Fruit fly (Drosophila melanogaster): ENCODE data around the gene Sec13.
A peak's percentile ranks its signal among the peaks of the same experiment; 100 is the strongest.

Sec13 gene

DNA sequence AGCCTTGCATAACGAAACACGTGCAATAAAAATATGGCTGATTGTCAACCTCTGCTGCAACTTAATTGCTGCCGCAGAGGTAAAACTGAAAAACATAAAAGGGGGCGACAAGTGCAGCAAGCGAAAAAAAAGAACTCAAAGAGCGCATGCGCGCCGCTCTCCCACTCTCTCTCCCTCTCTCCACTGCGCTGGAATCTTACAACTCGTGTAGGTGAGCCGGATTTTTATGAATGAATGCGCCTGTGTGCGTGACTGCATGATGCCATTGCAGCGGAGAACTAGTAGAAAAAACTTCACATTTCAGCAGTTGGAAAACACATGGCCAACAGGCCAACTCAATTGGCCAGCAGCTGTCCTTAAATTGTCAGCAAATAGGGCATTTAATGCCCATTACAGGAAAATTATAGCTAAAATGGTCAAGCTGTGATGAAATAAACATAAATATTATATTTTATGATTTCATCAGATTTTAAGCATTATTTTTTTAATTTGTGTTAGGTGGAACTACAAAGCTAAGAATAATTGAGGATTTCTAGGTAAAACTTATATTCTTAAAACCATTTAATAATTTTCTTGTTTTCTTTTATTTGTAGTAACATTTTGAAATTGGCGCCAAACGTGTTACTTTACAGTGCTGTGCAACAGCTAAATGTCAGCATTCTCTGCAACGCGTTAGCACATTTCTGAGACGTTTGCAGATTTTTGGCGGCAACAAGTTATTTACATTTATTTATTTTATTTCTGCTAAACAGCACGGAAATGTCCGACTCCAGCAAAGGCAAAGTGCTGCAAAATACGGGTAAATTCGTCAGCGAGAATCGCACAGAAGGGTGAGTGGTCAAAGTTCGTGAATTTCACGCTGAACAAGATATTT lies 8.4 kb upstream of the Sec13 start, which contains the start of gene PolE1:
Gene PolE1, plus strand, starts transcription at position 697 of the 874 bp plus-strand sequence.
- TF ChIP-seq noc (tag; optimal IDR thresholded peaks at IDR 0.05) = no peak

DNA sequence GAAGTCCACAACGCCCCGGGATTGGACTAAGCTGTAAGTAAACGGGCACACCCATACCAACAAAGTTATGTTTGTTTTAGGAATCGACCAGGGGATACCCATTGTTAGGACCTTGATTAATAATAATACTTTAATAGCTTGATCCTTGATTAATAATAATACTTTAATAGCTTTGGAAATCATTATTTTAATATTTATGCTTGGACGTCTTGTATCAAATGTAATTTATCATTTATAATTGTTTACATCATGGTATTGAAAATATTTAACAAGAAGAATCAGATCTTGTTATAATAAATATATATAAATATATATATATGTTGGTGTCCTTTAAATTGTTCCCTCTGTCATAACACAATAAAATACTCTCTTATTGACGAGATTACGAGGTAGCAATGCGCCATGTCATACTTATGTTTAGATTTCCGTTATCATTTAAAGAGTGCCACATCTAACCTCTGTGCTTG lies 875 bp downstream of the Sec13 start:
- TF ChIP-seq noc (tag; optimal IDR thresholded peaks at IDR 0.05) = peak; percentile 28

DNA sequence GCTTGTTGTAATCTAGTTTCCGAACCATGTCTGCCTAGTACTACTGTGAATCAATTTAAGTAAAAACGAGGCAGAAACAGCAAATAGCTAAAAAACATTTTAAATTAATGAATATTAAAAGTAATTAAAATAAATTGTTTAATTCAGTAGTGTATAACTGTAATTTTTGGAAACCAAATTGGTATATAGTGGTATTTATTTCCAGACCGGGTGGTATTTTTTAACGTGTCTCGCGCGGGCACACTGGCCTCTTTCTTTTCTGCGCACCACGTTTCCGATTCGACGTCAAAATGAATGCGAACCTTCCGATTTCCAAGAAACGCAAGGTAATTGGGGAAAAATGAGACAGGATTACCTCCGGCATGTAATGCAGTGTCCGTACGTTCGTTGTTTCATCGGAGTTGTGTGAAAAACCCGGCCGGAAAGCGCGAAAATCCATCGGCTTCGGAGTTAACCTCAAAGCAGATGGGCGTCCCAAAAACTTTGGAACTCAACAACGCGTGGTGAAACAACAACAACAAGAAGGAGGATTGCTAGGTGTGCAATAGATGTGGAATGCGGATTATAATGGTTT lies 2.6 kb downstream of the Sec13 start, which contains the start of gene RpS3:
Gene RpS3, plus strand, starts transcription at position 248 of the 574 bp plus-strand sequence.
- peak; percentile 32 for TF ChIP-seq noc (tag; optimal IDR thresholded peaks at IDR 0.05)

DNA sequence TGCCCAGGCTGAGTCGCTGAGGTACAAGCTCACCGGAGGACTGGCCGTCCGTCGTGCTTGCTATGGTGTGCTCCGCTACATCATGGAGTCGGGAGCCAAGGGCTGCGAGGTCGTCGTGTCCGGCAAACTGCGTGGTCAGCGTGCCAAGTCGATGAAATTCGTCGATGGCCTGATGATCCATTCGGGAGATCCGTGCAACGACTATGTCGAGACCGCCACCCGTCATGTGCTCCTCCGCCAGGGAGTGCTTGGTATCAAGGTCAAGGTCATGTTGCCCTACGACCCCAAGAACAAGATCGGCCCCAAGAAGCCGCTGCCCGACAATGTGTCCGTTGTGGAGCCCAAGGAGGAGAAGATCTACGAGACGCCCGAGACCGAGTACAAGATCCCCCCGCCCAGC lies 3.3 kb downstream of the Sec13 start:
- TF ChIP-seq noc (tag; optimal IDR thresholded peaks at IDR 0.05) = no peak

DNA sequence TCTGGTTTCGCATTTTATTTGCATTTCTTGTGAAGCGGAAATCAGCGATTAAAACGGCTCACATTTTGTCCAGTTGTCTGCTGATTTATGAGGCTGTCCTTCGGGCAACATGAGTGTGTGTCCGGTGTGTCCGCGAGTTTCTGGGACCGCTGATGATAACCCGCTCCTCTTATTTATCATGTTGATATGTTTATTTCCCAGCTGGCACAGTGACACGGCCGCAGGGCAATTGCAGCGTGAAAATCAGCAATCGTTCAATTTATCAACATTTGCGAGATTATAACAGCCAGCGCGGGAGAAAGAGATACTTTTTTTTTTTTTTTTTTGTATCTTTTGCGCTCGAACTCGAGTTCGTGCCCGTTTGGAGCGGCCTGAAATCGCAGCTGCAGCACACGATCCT lies 4.3 kb downstream of the Sec13 start:
- no peak for TF ChIP-seq noc (tag; optimal IDR thresholded peaks at IDR 0.05)

DNA sequence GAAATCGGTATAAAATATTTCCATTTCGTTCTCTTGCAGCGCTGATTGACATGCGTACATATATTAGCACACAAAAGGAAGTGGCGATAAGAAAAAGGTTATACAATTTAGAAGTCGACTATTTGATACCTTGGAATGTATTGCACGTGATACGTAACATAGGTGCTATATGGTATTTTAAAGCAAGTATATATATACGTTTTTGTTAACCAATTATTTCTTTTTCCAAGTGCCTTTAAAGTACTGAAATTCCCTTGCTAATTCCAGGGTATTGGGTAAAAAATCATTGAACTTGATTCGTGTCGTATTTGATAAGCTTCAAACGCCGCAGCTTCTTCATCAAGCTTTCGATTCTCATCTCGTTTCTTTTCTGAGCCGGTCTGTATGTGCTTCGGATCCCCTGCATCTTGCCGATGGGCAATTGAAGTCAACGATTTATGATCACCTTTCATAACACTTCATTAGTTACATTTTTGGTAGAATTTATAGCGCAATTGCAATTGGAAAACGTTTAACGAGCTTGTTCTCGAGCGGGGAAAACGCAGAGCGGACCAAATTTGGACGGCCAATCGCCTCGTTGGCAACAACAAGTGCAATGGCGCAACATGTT lies 7.5 kb downstream of the Sec13 start, which contains the start of gene CG4408:
Gene CG4408, minus strand, starts transcription at position 60 of the 610 bp plus-strand sequence.
- TF ChIP-seq noc (tag; optimal IDR thresholded peaks at IDR 0.05) = peak; percentile 95

DNA sequence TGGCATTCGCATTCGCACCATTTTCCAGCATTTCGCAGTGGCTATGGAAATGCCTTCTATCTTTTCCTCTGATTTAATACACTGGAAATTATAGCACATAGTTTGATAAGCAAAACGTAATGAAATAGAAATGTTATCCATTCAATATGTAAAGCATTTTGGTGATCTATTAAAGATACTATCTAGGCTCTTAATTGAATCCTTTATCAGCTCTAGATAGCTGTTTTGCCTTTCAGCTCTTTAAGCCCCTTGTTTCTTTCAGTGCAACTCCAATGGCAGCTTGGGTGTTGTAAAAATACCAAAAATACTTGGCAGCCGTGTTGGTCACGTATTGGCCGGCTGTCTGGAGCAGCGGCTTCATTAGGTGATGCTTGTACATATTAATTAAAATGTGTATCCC lies 8.9 kb downstream of the Sec13 start:
- no peak for TF ChIP-seq noc (tag; optimal IDR thresholded peaks at IDR 0.05)

DNA sequence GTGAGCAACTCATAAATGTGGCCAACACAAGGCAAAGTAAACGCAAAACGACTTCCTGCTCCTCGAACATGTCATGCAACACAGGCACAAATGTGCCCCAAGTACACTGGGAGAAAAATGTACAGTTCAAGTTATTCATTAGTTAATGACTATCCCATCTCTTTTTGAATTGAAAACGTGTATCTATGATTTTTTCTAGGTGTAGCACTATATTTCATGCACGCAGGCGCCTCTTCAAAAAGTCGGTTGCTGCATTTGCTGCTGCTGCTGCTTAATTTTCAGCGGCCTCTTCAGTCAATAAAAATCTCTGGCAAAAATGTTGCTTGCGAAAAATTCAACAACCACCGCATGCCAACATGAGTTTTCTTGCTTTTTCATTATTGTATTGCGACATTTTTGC lies 11.5 kb downstream of the Sec13 start:
- no peak for TF ChIP-seq noc (tag; optimal IDR thresholded peaks at IDR 0.05)

DNA sequence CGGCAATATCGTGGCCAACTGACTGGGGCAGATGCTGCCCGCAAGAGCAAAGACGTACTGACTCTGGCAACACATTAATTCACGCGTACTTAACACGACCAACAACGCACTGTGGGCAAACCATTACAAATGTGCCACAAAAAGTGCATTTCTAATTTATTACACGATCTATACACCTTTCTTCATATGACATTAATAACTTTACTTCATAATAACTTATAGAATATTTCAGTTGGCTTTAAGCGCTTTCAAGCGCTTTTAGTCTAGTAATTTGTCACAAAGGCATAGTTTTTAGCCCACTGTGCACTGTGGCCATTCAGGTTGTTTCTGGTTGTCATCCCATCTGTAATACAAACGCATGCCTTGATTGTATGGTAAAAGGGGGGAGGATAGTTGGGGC lies 12.2 kb downstream of the Sec13 start:
- TF ChIP-seq noc (tag; optimal IDR thresholded peaks at IDR 0.05) = no peak

DNA sequence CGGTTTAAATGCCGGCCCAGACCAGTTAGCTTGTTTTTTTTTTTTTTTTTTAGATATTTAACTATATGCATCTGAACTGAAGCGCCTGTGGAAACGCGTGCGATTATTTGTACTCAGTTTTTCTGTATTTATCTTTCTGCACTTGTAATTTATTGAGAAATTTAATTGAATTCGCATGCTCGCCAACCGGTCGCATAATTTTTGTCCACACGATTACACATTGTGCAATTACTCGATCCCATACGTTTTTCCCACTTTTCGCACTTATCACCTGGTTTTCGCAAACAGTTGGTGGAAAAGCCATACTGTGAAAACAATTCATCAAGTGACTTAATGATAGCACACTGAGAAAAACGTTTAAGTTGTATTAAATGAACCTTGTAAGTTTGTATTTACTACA lies 16.5 kb downstream of the Sec13 start, which contains the start of gene CG42827:
Gene CG42827, plus strand, starts transcription at position 301 of the 400 bp plus-strand sequence.
- no peak for TF ChIP-seq noc (tag; optimal IDR thresholded peaks at IDR 0.05)

DNA sequence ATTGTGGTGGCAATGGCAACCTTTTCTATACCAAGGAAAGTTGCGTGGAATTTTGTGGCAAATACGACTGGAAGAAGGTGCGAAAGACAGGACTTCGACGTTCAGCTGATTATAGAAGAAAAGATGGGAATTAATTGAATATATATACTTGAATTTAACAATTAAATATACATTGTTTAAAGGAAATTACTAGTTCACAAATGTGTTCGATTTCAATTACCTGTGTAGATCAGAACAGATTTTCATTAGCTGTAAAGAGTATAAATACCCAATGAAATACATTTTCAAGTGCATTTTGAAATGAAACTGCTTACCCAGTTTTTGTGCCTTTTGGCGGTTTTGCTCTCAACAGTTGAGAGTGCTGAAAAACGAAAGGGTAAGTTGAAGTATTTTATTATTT lies 17.3 kb downstream of the Sec13 start, which contains the start of gene CG42828:
Gene CG42828, plus strand, starts transcription at position 301 of the 400 bp plus-strand sequence.
- TF ChIP-seq noc (tag; optimal IDR thresholded peaks at IDR 0.05) = no peak

DNA sequence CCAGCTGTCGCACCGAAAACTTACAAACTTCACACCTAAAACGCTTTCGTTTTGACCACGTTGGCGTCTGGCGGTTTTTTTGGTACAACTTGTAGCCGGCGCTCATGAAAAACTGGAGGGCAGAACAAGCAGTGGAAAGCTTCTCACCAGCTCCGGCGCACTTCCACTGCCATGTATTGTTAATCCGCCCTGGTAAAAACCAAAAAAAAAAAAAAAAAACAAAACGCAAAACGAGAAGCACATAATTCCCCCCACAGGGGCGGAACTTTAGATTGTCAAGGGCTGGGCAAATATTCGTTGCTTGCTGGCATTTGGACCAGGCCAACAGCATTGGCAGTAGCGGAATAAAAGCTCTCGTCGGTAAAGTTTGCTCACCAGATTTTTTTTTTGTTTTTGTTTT lies 18.2 kb downstream of the Sec13 start:
- TF ChIP-seq noc (tag; optimal IDR thresholded peaks at IDR 0.05) = peak; percentile 48

DNA sequence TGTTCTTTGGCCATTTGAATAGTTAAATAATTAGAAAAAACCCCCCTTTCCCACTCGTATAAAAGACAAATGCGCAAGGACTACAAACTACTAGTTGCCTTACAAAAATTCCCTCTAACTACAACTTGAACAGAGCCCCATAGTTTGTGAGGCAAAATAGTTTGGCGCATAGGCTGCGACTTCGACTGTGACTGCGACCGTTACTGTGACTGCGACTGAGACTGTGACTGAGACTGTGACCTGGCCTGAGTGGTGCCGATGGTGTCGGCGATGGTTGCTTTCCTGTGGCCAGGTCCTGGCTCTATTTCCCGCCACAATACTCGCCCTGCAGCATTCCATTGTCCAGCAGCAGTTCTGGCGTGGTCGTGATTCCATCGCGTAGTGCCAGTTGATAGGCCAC lies 21.2 kb downstream of the Sec13 start:
- no peak for TF ChIP-seq noc (tag; optimal IDR thresholded peaks at IDR 0.05)

DNA sequence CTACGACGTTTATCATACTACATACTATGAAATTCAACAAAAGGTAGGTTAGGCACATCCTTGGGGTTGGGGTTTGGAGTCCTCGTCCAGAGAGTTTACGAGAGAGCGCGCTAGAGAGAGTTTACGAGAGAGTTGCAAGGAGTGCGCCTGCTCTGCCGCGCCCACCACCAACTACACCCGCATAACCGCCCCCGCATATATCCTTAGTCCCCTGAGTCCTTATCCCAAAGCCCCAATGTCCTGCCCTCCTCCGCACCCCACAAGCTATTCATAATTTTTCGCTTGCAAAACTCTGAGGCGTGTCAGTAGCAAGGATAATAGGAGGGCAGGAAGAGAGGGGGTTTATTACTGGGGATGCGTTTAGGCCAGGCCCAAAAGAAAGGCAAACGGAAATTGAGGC lies 27.6 kb downstream of the Sec13 start:
- no peak for TF ChIP-seq noc (tag; optimal IDR thresholded peaks at IDR 0.05)

DNA sequence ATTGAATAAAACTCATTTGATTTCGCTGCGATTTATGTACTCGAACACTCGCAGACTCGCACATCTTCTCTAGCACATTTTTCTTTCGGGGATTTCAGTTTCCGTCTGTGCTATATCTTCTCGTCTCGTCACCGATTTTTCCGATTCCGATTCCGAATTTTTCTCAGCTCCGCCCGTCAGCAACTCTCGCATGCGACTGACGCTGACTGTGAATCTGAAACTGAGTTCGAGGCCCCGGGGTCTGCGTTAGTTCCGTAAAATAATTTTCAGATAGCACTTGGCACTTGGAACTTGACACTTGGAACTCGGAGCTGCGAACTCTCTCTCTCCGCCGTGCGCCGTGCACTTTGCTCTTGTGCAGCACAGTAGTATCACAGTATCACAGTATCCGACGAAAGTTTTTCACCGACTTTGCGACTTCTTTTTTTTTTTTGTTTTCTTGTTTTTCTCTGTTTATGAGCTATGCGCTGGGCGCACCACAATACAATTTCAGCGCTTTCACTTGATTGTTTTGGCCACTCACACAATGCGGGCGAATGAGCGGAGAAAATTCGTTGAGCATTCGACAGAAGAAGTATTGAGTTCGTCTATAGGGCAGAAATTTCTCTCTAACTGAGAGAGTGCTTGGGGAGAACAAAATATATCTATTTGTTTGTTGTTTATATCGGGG lies 28.6 kb downstream of the Sec13 start, which contains the start of gene CG4393:
Gene CG4393, minus strand, starts transcription at position 187 of the 670 bp plus-strand sequence.
- no peak for TF ChIP-seq noc (tag; optimal IDR thresholded peaks at IDR 0.05)

DNA sequence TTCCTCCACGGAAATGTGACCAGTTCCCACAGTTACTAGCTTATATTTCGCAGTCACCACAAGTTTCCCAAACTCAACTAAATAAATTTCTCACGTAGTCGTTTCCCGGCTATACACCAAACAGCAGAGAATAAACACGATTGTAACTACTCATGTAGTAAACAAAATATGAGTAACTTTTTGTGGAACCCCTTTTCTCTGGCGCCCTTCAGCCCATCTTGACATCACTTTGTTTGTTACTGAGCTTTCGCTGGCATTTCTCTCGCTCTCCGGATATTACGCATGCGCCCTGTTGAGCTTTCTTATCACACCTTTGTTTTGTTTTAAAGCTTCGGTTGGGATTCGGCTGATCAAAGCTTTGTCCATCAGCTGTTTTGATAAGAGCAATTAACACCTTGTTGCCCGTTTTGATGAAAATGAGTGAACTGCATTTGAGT lies 30.0 kb downstream of the Sec13 start:
- TF ChIP-seq noc (tag; optimal IDR thresholded peaks at IDR 0.05) = no peak

Measured in whole organism, larva.